Fruit fly (Drosophila melanogaster) whole organism, embryonic: ENCODE measurements around the gene CG10730.

Experiments used
- Ada2b ChIP-seq: fragments of 200-800 bp; sonication (Bioruptor generic); IDR thresholded peaks from 2 replicates; pipeline ENCODE4 v1.3.6; 2022; ENCODE audit warnings: missing biosample characterization, missing genetic modification characterization
- CG10366 ChIP-seq: fragments of 200-800 bp; sonication (Bioruptor generic); IDR thresholded peaks from 2 replicates; pipeline ENCODE4 v1.3.6; 2022; ENCODE audit warnings: missing biosample characterization, missing genetic modification characterization
- CG10979 ChIP-seq: fragments of 200-800 bp; sonication (Bioruptor generic); optimal IDR thresholded peaks from 2 replicates; lab custom pipeline; 2018; ENCODE audit warnings: missing biosample characterization, mild to moderate bottlenecking, missing genetic modification characterization, moderate library complexity
- CG12942 ChIP-seq: fragments of 200-800 bp; sonication (Bioruptor generic); optimal IDR thresholded peaks from 3 replicates; lab custom pipeline; 2016; ENCODE audit warnings: missing biosample characterization, missing genetic modification characterization
- CG13624 ChIP-seq: fragments of 200-800 bp; sonication (Bioruptor generic); optimal IDR thresholded peaks from 2 replicates; lab custom pipeline; 2016; ENCODE audit warnings: missing biosample characterization, missing genetic modification characterization
- CG14014 ChIP-seq: fragments of 200-800 bp; sonication (Bioruptor generic); IDR thresholded peaks from 2 replicates; pipeline ENCODE4 v1.3.6; 2022; ENCODE audit warnings: missing biosample characterization, missing genetic modification characterization
- CG14050 ChIP-seq: fragments of 200-800 bp; sonication (Bioruptor generic); IDR thresholded peaks from 3 replicates; pipeline ENCODE4 v1.3.6; 2022; ENCODE audit warnings: missing biosample characterization, missing genetic modification characterization
- CG14860 ChIP-seq: fragments of 200-800 bp; sonication (Bioruptor generic); IDR thresholded peaks from 3 replicates; pipeline ENCODE4 v1.3.6; 2022; ENCODE audit warnings: missing biosample characterization, missing genetic modification characterization; ENCODE audit not compliant: partially characterized antibody
- CG1647 ChIP-seq: fragments of 200-800 bp; sonication (Bioruptor generic); optimal IDR thresholded peaks from 3 replicates; lab custom pipeline; 2016; ENCODE audit warnings: missing biosample characterization, missing genetic modification characterization
- CG17829 ChIP-seq: fragments of 200-800 bp; optimal IDR thresholded peaks from 2 replicates; lab custom pipeline; 2019; ENCODE audit warnings: missing biosample characterization, mild to moderate bottlenecking, missing genetic modification characterization, moderate library complexity
- CG18262 ChIP-seq: fragments of 200-800 bp; optimal IDR thresholded peaks from 3 replicates; lab custom pipeline; 2019; ENCODE audit warnings: missing biosample characterization, mild to moderate bottlenecking, missing genetic modification characterization, moderate library complexity
- CG18476 ChIP-seq: fragments of 200-800 bp; sonication (Bioruptor generic); optimal IDR thresholded peaks from 2 replicates; lab custom pipeline; 2016; ENCODE audit warnings: missing biosample characterization, mild to moderate bottlenecking, missing genetic modification characterization
- CG2116 ChIP-seq: fragments of 200-800 bp; sonication (Bioruptor generic); optimal IDR thresholded peaks from 3 replicates; lab custom pipeline; 2018; ENCODE audit warnings: missing biosample characterization, mild to moderate bottlenecking, missing genetic modification characterization
- CG32532 ChIP-seq: fragments of 200-800 bp; sonication (Bioruptor generic); IDR thresholded peaks from 2 replicates; pipeline ENCODE4 v1.3.6; 2022; ENCODE audit warnings: missing biosample characterization, missing genetic modification characterization
- CG3995 ChIP-seq: fragments of 200-800 bp; sonication (Bioruptor generic); optimal IDR thresholded peaks from 3 replicates; lab custom pipeline; 2016; ENCODE audit warnings: missing biosample characterization, missing genetic modification characterization
- CG4328 ChIP-seq: fragments of 200-800 bp; sonication (Bioruptor generic); optimal IDR thresholded peaks from 3 replicates; lab custom pipeline; 2017; ENCODE audit warnings: missing biosample characterization, missing genetic modification reagents, missing genetic modification characterization
- CG5180 ChIP-seq: fragments of 200-800 bp; sonication (Bioruptor generic); optimal IDR thresholded peaks from 3 replicates; lab custom pipeline; 2017; ENCODE audit warnings: missing biosample characterization, missing genetic modification characterization, mild to moderate bottlenecking, moderate library complexity, missing genetic modification reagents
- CG6254 ChIP-seq: fragments of 200-800 bp; sonication (Bioruptor generic); optimal IDR thresholded peaks from 3 replicates; lab custom pipeline; 2017; ENCODE audit warnings: mild to moderate bottlenecking, missing biosample characterization, missing genetic modification reagents, missing genetic modification characterization
- CG7556 ChIP-seq: fragments of 200-800 bp; sonication (Bioruptor generic); optimal IDR thresholded peaks from 2 replicates; lab custom pipeline; 2017; ENCODE audit warnings: missing biosample characterization, mild to moderate bottlenecking, missing genetic modification characterization
- CG8281 ChIP-seq: fragments of 200-800 bp; sonication (Bioruptor generic); optimal IDR thresholded peaks from 2 replicates; lab custom pipeline; 2018; ENCODE audit warnings: missing biosample characterization, mild to moderate bottlenecking, missing genetic modification characterization, moderate library complexity
- CG8388 ChIP-seq: fragments of 200-800 bp; sonication (Bioruptor generic); optimal IDR thresholded peaks from 2 replicates; lab custom pipeline; 2019; ENCODE audit warnings: missing biosample characterization, mild to moderate bottlenecking, missing genetic modification characterization, moderate library complexity
- CG8924 ChIP-seq: fragments of 200-800 bp; optimal IDR thresholded peaks from 3 replicates; lab custom pipeline; 2019; ENCODE audit warnings: missing biosample characterization, mild to moderate bottlenecking, missing genetic modification characterization, moderate library complexity
- CG9215 ChIP-seq: fragments of 200-800 bp; sonication (Bioruptor generic); IDR thresholded peaks from 2 replicates; pipeline ENCODE4 v1.3.6; 2022; ENCODE audit warnings: missing biosample characterization, missing genetic modification characterization
- CG9727 ChIP-seq: fragments of 200-800 bp; sonication (Bioruptor generic); optimal IDR thresholded peaks from 3 replicates; lab custom pipeline; 2017; ENCODE audit warnings: missing biosample characterization, mild to moderate bottlenecking, missing genetic modification characterization
- Dek ChIP-seq: fragments of 200-800 bp; sonication (Bioruptor generic); optimal IDR thresholded peaks from 3 replicates; lab custom pipeline; 2019; ENCODE audit warnings: missing biosample characterization, mild to moderate bottlenecking, missing genetic modification characterization, moderate library complexity
- E2f2 ChIP-seq: fragments of 200-800 bp; sonication (Bioruptor generic); IDR thresholded peaks from 2 replicates; pipeline ENCODE4 v1.3.6; 2022; ENCODE audit warnings: missing biosample characterization, missing genetic modification characterization
- Elba2 ChIP-seq: fragments of 200-800 bp; sonication (Bioruptor generic); optimal IDR thresholded peaks from 3 replicates; lab custom pipeline; 2016; ENCODE audit warnings: missing biosample characterization, missing genetic modification characterization
- Ets97D ChIP-seq: fragments of 200-800 bp; sonication (Bioruptor generic); optimal IDR thresholded peaks from 3 replicates; lab custom pipeline; 2016; ENCODE audit warnings: missing biosample characterization, missing genetic modification characterization
- Gsc ChIP-seq: fragments of 200-800 bp; sonication (Bioruptor generic); IDR thresholded peaks from 2 replicates; pipeline ENCODE4 v1.3.6; 2022; ENCODE audit warnings: missing biosample characterization, missing genetic modification characterization
- HHEX ChIP-seq: fragments of 200-800 bp; sonication (Bioruptor generic); optimal IDR thresholded peaks from 3 replicates; lab custom pipeline; 2017; ENCODE audit warnings: missing biosample characterization, mild to moderate bottlenecking, missing genetic modification characterization, missing genetic modification reagents
- HLH54F ChIP-seq: fragments of 200-800 bp; sonication (Bioruptor generic); optimal IDR thresholded peaks from 3 replicates; lab custom pipeline; 2016; ENCODE audit warnings: missing biosample characterization, missing genetic modification characterization
- Hr51 ChIP-seq, 2 experiments: fragments of 200-800 bp; sonication (Bioruptor generic); optimal IDR thresholded peaks; 2 replicates in 1 of 2; 3 replicates in 1 of 2; lab custom pipeline; 2016 to 2018; ENCODE audit warnings: missing biosample characterization in 2 of 2, missing genetic modification characterization in 2 of 2, mild to moderate bottlenecking in 1 of 2, moderate library complexity in 1 of 2
- Hr78 ChIP-seq, 2 experiments: fragments of 200-800 bp in 1 of 2; fragments of >200 bp in 1 of 2; sonication (Bioruptor generic) in 1 of 2; optimal IDR thresholded peaks; 2 replicates each; lab custom pipeline; 2017 to 2019; ENCODE audit warnings: missing biosample characterization in 2 of 2, missing genetic modification characterization in 2 of 2, mild to moderate bottlenecking in 1 of 2, moderate library complexity in 1 of 2
- Hsf ChIP-seq: fragments of 200-800 bp; sonication (Bioruptor generic); optimal IDR thresholded peaks from 3 replicates; lab custom pipeline; 2016; ENCODE audit warnings: missing biosample characterization, missing genetic modification characterization
- NC2α ChIP-seq: fragments of 200-800 bp; sonication (Bioruptor generic); optimal IDR thresholded peaks from 2 replicates; lab custom pipeline; 2016; ENCODE audit warnings: missing biosample characterization, missing genetic modification characterization
- NK7.1 ChIP-seq: fragments of 200-800 bp; sonication (Bioruptor generic); optimal IDR thresholded peaks from 3 replicates; lab custom pipeline; 2016; ENCODE audit warnings: missing biosample characterization, missing genetic modification characterization
- Nf-YA ChIP-seq: fragments of 200-800 bp; sonication (Bioruptor generic); IDR thresholded peaks from 2 replicates; pipeline ENCODE4 v1.3.6; 2022; ENCODE audit warnings: missing biosample characterization, missing genetic modification characterization
- Sox102F ChIP-seq: fragments of 200-800 bp; sonication (Bioruptor generic); optimal IDR thresholded peaks from 2 replicates; lab custom pipeline; 2018; ENCODE audit warnings: missing biosample characterization, mild to moderate bottlenecking, missing genetic modification characterization, moderate library complexity
- Xbp1 ChIP-seq: fragments of 200-800 bp; sonication (Bioruptor generic); optimal IDR thresholded peaks from 3 replicates; lab custom pipeline; 2016; ENCODE audit warnings: missing biosample characterization, mild to moderate bottlenecking, missing genetic modification characterization
- abd-A ChIP-seq: fragments of 200-800 bp; sonication (Bioruptor generic); optimal IDR thresholded peaks from 3 replicates; lab custom pipeline; 2019; ENCODE audit warnings: missing biosample characterization, mild to moderate bottlenecking, missing genetic modification characterization, moderate library complexity
- bigmax ChIP-seq: fragments of 200-800 bp; sonication (Bioruptor generic); optimal IDR thresholded peaks from 2 replicates; lab custom pipeline; 2018; ENCODE audit warnings: missing biosample characterization, mild to moderate bottlenecking, missing genetic modification characterization
- dmrt11E ChIP-seq: fragments of 200-800 bp; sonication (Bioruptor generic); optimal IDR thresholded peaks from 3 replicates; lab custom pipeline; 2018; ENCODE audit warnings: missing biosample characterization, mild to moderate bottlenecking, missing genetic modification characterization, moderate library complexity
- ems ChIP-seq: fragments of 200-800 bp; sonication (Bioruptor generic); optimal IDR thresholded peaks from 3 replicates; lab custom pipeline; 2016; ENCODE audit warnings: missing biosample characterization, missing genetic modification characterization
- fu2 ChIP-seq: fragments of 200-800 bp; sonication (Bioruptor generic); optimal IDR thresholded peaks from 2 replicates; lab custom pipeline; 2016; ENCODE audit warnings: missing biosample characterization, missing genetic modification characterization
- gce ChIP-seq: fragments of 200-800 bp; sonication (Bioruptor generic); IDR thresholded peaks from 3 replicates; pipeline ENCODE4 v1.3.6; 2022; ENCODE audit warnings: missing biosample characterization, missing genetic modification characterization
- ind ChIP-seq: fragments of 200-800 bp; sonication (Bioruptor generic); optimal IDR thresholded peaks from 3 replicates; lab custom pipeline; 2016; ENCODE audit warnings: missing biosample characterization, missing genetic modification characterization
- luna ChIP-seq: fragments of 200-800 bp; sonication (Bioruptor generic); optimal IDR thresholded peaks from 2 replicates; lab custom pipeline; 2016; ENCODE audit warnings: missing biosample characterization, missing genetic modification characterization
- odd ChIP-seq: fragments of 200-800 bp; sonication (Bioruptor generic); optimal IDR thresholded peaks from 2 replicates; lab custom pipeline; 2017; ENCODE audit warnings: missing biosample characterization, mild to moderate bottlenecking, missing genetic modification characterization
- otp ChIP-seq: fragments of 200-800 bp; sonication (Bioruptor generic); IDR thresholded peaks from 3 replicates; pipeline ENCODE4, ENCODE4 v1.3.6; 2022; ENCODE audit warnings: missing biosample characterization, missing genetic modification characterization
- psq ChIP-seq: fragments of 200-800 bp; sonication (Bioruptor generic); optimal IDR thresholded peaks from 2 replicates; lab custom pipeline; 2017; ENCODE audit warnings: missing biosample characterization, missing genetic modification characterization

The CG10730 gene

DNA sequence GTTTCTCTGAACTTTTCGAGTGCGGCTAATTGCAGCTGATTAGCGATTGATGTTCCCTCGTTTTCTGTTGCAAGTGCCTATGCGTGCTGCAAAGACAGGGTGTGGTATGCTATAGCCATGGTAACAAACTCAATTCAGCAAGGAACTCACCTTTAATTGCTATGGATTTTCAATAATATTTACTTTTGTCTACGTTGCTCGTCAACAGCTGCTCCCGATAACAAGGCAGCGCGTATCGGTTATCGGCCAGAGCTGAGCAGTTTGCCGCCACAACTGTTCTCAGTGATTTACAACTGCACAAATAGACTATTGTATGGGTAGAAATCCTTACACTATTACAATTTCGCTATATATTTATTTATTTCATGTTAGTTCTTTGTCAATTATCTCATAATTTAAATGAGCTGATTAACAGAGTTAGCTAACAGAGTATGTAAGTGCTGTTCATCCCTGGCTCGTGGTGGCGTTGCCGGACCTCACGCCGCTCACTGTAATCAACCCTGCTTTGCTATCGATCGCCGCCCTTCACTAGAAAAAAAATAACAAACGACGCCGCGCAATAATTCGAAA lies 3.3 kb upstream of the CG10730 start, which contains the start of the genes pr and neb (continued):
- TF ChIP-seq CG6254 (GFP tag; lab: Kevin White, UChicago) (peak; percentile 33), Hr51 (GFP tag; optimal IDR thresholded peaks at IDR 0.05; lab: Kevin White, UChicago) (peak; percentile 20 to 66), ems (GFP tag; lab: Kevin White, UChicago) (no peak), psq (no peak), gce (no peak), NK7.1 (GFP tag; lab: Kevin White, UChicago) (peak; percentile 16), CG8388 (GFP tag; lab: Kevin White, UChicago) (peak; percentile 40), Dek (tag; lab: Kevin White, UChicago) (peak; percentile 24), fu2 (GFP tag; lab: Kevin White, UChicago) (no peak), CG13624 (GFP tag; lab: Kevin White, UChicago) (peak; percentile 31), CG3995 (GFP tag; lab: Kevin White, UChicago) (peak; percentile 96), Gsc (GFP tag; lab: Robert Waterston, UW) (no peak), ind (GFP tag; lab: Kevin White, UChicago) (peak; percentile 11), CG14860 (GFP tag; lab: Robert Waterston, UW) (no peak; the same call in 2 of the 3 replicates), CG10366 (GFP tag; lab: Robert Waterston, UW) (peak; percentile 59; the same call in 1 of the 2 replicates), CG12942 (GFP tag; lab: Kevin White, UChicago) (peak; percentile 51), dmrt11E (peak; percentile 67), Ets97D (GFP tag; lab: Kevin White, UChicago) (peak; percentile 73), CG7556 (GFP tag; lab: Kevin White, UChicago) (peak; percentile 61), odd (GFP tag; lab: Kevin White, UChicago) (no peak), luna (GFP tag; lab: Kevin White, UChicago) (no peak), HHEX (GFP tag; lab: Kevin White, UChicago) (no peak), CG32532 (peak; percentile 45; the same call in 1 of the 2 replicates), Ada2b (GFP tag; lab: Robert Waterston, UW) (peak; percentile 77), Xbp1 (GFP tag; lab: Kevin White, UChicago) (peak; percentile 57), Elba2 (GFP tag; lab: Kevin White, UChicago) (no peak), NC2α (no peak), CG9727 (GFP tag; lab: Kevin White, UChicago) (peak; percentile 68), abd-A (tag; lab: Kevin White, UChicago) (no peak), CG5180 (no peak), CG2116 (GFP tag; lab: Kevin White, UChicago) (peak; percentile 99), CG18262 (tag; lab: Kevin White, UChicago) (peak; percentile 24), HLH54F (GFP tag; lab: Kevin White, UChicago) (peak; percentile 49), CG8924 (peak; percentile 59), Hsf (GFP tag; lab: Kevin White, UChicago) (peak; percentile 25), CG10979 (tag; lab: Kevin White, UChicago) (peak; percentile 3), otp (GFP tag; lab: Robert Waterston, UW) (peak; percentile 17; the same call in 1 of the 3 replicates), CG8281 (no peak), CG1647 (GFP tag; lab: Kevin White, UChicago) (peak; percentile 18), CG14014 (GFP tag; lab: Robert Waterston, UW) (peak; percentile 77), E2f2 (GFP tag; lab: Robert Waterston, UW) (peak; percentile 94), CG17829 (tag; lab: Kevin White, UChicago) (peak; percentile 35), bigmax (GFP tag; lab: Kevin White, UChicago) (no peak), Nf-YA (GFP tag; lab: Robert Waterston, UW) (no peak), Hr78 (GFP tag; optimal IDR thresholded peaks at IDR 0.05; lab: Kevin White, UChicago) (no peak), CG4328 (GFP tag; lab: Kevin White, UChicago) (no peak), CG18476 (GFP tag; lab: Kevin White, UChicago) (peak; percentile 55), CG9215 (GFP tag; lab: Robert Waterston, UW) (no peak), Sox102F (peak; percentile 67), CG14050 (peak; percentile 63; the same call in 2 of the 3 replicates)
